Fruit fly (Drosophila melanogaster) whole organism, embryonic: ENCODE results near the gene CG6966.

Experiments used
- Abd-B ChIP-seq: fragments of 200-800 bp; sonication (Bioruptor generic); optimal IDR thresholded peaks from 2 replicates; lab custom pipeline; 2018; ENCODE audit warnings: missing biosample characterization, mild to moderate bottlenecking, missing genetic modification characterization, moderate library complexity
- Adf1 ChIP-seq: fragments of 200-800 bp; sonication (Bioruptor generic); IDR thresholded peaks from 2 replicates; pipeline ENCODE4 v1.3.6; 2022; ENCODE audit warnings: missing biosample characterization, missing genetic modification characterization
- B-H1 ChIP-seq: fragments of 200-800 bp; sonication (Bioruptor generic); IDR thresholded peaks from 3 replicates; pipeline ENCODE4 v1.3.6; 2022; ENCODE audit warnings: missing biosample characterization, missing genetic modification characterization
- Bdp1 ChIP-seq: fragments of 200-800 bp; sonication (Bioruptor generic); optimal IDR thresholded peaks from 3 replicates; lab custom pipeline; 2016; ENCODE audit warnings: missing biosample characterization, missing genetic modification characterization
- CG11247 ChIP-seq: fragments of 200-800 bp; sonication (Bioruptor generic); IDR thresholded peaks from 2 replicates; pipeline ENCODE4 v1.3.6; 2022; ENCODE audit warnings: missing biosample characterization, missing genetic modification characterization
- CG12071 ChIP-seq: fragments of 200-800 bp; sonication (Bioruptor generic); optimal IDR thresholded peaks from 3 replicates; lab custom pipeline; 2018; ENCODE audit warnings: missing biosample characterization, mild to moderate bottlenecking, missing genetic modification characterization
- CG1233 ChIP-seq: fragments of 200-800 bp; sonication (Bioruptor generic); optimal IDR thresholded peaks from 4 replicates; lab custom pipeline; 2018; ENCODE audit warnings: missing biosample characterization, mild to moderate bottlenecking, missing genetic modification characterization
- CG16813 ChIP-seq: fragments of 200-800 bp; sonication (Bioruptor generic); IDR thresholded peaks from 3 replicates; pipeline ENCODE4 v1.3.6; 2022; ENCODE audit warnings: missing biosample characterization, missing genetic modification characterization; ENCODE audit not compliant: partially characterized antibody
- CG17568 ChIP-seq: fragments of 200-800 bp; sonication (Bioruptor generic); optimal IDR thresholded peaks from 2 replicates; lab custom pipeline; 2018; ENCODE audit warnings: missing biosample characterization, mild to moderate bottlenecking, missing genetic modification characterization, moderate library complexity
- CG31441 ChIP-seq: fragments of 200-800 bp; sonication (Bioruptor generic); IDR thresholded peaks from 2 replicates; pipeline ENCODE4 v1.3.6; 2022; ENCODE audit warnings: missing biosample characterization, missing genetic modification characterization
- CG6175 ChIP-seq: fragments of 200-800 bp; sonication (Bioruptor generic); IDR thresholded peaks from 3 replicates; pipeline ENCODE4 v1.3.6; 2022; ENCODE audit warnings: missing biosample characterization, missing genetic modification characterization
- CG6272 ChIP-seq: fragments of 200-800 bp; sonication (Bioruptor generic); IDR thresholded peaks from 2 replicates; pipeline ENCODE4 v1.3.6; 2022; ENCODE audit warnings: missing biosample characterization, missing genetic modification characterization
- CG6791 ChIP-seq: fragments of 200-800 bp; sonication (Bioruptor generic); IDR thresholded peaks from 3 replicates; pipeline ENCODE4 v1.3.6; 2022; ENCODE audit warnings: missing biosample characterization, missing genetic modification characterization; ENCODE audit not compliant: partially characterized antibody
- CG7987 ChIP-seq: fragments of 200-800 bp; sonication (Bioruptor generic); optimal IDR thresholded peaks from 2 replicates; lab custom pipeline; 2018; ENCODE audit warnings: missing biosample characterization, mild to moderate bottlenecking, missing genetic modification characterization, moderate library complexity
- CG8281 ChIP-seq: fragments of 200-800 bp; sonication (Bioruptor generic); optimal IDR thresholded peaks from 2 replicates; lab custom pipeline; 2018; ENCODE audit warnings: missing biosample characterization, mild to moderate bottlenecking, missing genetic modification characterization, moderate library complexity
- CG8388 ChIP-seq: fragments of 200-800 bp; sonication (Bioruptor generic); optimal IDR thresholded peaks from 2 replicates; lab custom pipeline; 2019; ENCODE audit warnings: missing biosample characterization, mild to moderate bottlenecking, missing genetic modification characterization, moderate library complexity
- CkIIα-i1 ChIP-seq: fragments of 200-800 bp; sonication (Bioruptor generic); IDR thresholded peaks from 2 replicates; pipeline ENCODE4 v1.3.6; 2022; ENCODE audit warnings: missing biosample characterization, missing genetic modification characterization
- Dad ChIP-seq: fragments of 200-800 bp; sonication (Bioruptor generic); optimal IDR thresholded peaks from 3 replicates; lab custom pipeline; 2016; ENCODE audit warnings: missing biosample characterization, missing genetic modification characterization
- Dp ChIP-seq: fragments of 200-800 bp; sonication (Bioruptor generic); optimal IDR thresholded peaks from 2 replicates; lab custom pipeline; 2018; ENCODE audit warnings: missing biosample characterization, mild to moderate bottlenecking, missing genetic modification characterization, moderate library complexity
- E2f1 ChIP-seq: fragments of 200-800 bp; sonication (Bioruptor generic); IDR thresholded peaks from 2 replicates; pipeline ENCODE4 v1.3.6; 2022; ENCODE audit warnings: missing biosample characterization, missing genetic modification characterization
- Gsc ChIP-seq: fragments of 200-800 bp; sonication (Bioruptor generic); IDR thresholded peaks from 2 replicates; pipeline ENCODE4 v1.3.6; 2022; ENCODE audit warnings: missing biosample characterization, missing genetic modification characterization
- HLH3B ChIP-seq: fragments of 200-800 bp; sonication (Bioruptor generic); IDR thresholded peaks from 2 replicates; pipeline ENCODE4 v1.3.6; 2022; ENCODE audit warnings: missing biosample characterization, missing genetic modification characterization
- Hr78 ChIP-seq, 2 experiments: fragments of 200-800 bp in 1 of 2; fragments of >200 bp in 1 of 2; sonication (Bioruptor generic) in 1 of 2; optimal IDR thresholded peaks; 2 replicates each; lab custom pipeline; 2017 to 2019; ENCODE audit warnings: missing biosample characterization in 2 of 2, missing genetic modification characterization in 2 of 2, mild to moderate bottlenecking in 1 of 2, moderate library complexity in 1 of 2
- Lim3 ChIP-seq: fragments of 200-800 bp; sonication (Bioruptor generic); IDR thresholded peaks from 2 replicates; pipeline ENCODE4 v1.3.6; 2022; ENCODE audit warnings: missing biosample characterization, missing genetic modification characterization
- MTF-1 ChIP-seq: fragments of 200-800 bp; sonication (Bioruptor generic); optimal IDR thresholded peaks from 2 replicates; lab custom pipeline; 2018; ENCODE audit warnings: missing biosample characterization, mild to moderate bottlenecking, missing genetic modification characterization, borderline replicate concordance
- Med ChIP-seq: fragments of 200-800 bp; sonication (Bioruptor generic); peaks from one replicate; lab custom pipeline; 2016; ENCODE audit warnings: missing biosample characterization, missing genetic modification characterization, mild to moderate bottlenecking, inconsistent platforms, moderate library complexity
- Meics ChIP-seq: fragments of 200-800 bp; sonication (Bioruptor generic); optimal IDR thresholded peaks from 2 replicates; lab custom pipeline; 2017; ENCODE audit warnings: missing biosample characterization, mild to moderate bottlenecking, missing genetic modification characterization
- NC2β ChIP-seq: fragments of 200-800 bp; sonication (Bioruptor generic); optimal IDR thresholded peaks from 2 replicates; lab custom pipeline; 2016; ENCODE audit warnings: missing biosample characterization, missing genetic modification characterization
- Neu2 ChIP-seq: fragments of 200-800 bp; sonication (Bioruptor generic); optimal IDR thresholded peaks from 3 replicates; lab custom pipeline; 2016; ENCODE audit warnings: missing biosample characterization, missing genetic modification characterization, borderline replicate concordance
- Sin3A ChIP-seq: fragments of >200 bp; optimal IDR thresholded peaks from 2 replicates; lab custom pipeline; 2018
- Sox100B ChIP-seq: fragments of 200-800 bp; sonication (Bioruptor generic); optimal IDR thresholded peaks from 3 replicates; lab custom pipeline; 2018; ENCODE audit warnings: missing biosample characterization, mild to moderate bottlenecking, missing genetic modification characterization
- ap ChIP-seq: fragments of 200-800 bp; sonication (Bioruptor generic); IDR thresholded peaks from 2 replicates; pipeline ENCODE4 v1.3.6; 2022; ENCODE audit warnings: missing biosample characterization, missing genetic modification characterization
- ase ChIP-seq: fragments of 200-800 bp; sonication (Bioruptor generic); IDR thresholded peaks from 3 replicates; pipeline ENCODE4 v1.3.6; 2022; ENCODE audit warnings: missing biosample characterization, missing genetic modification characterization
- bowl ChIP-seq: fragments of 200-800 bp; sonication (Bioruptor generic); IDR thresholded peaks from 2 replicates; pipeline ENCODE4 v1.3.6; 2022; ENCODE audit warnings: missing biosample characterization, missing genetic modification characterization
- chm ChIP-seq: fragments of 200-800 bp; sonication (Bioruptor generic); IDR thresholded peaks from 2 replicates; pipeline ENCODE4 v1.3.6; 2022; ENCODE audit warnings: missing biosample characterization, missing genetic modification characterization
- da ChIP-seq: fragments of 200-800 bp; sonication (Bioruptor generic); optimal IDR thresholded peaks from 2 replicates; lab custom pipeline; 2016; ENCODE audit warnings: missing biosample characterization, missing genetic modification characterization
- ewg ChIP-seq: fragments of 200-800 bp; sonication (Bioruptor generic); optimal IDR thresholded peaks from 3 replicates; lab custom pipeline; 2017; ENCODE audit warnings: mild to moderate bottlenecking, missing biosample characterization, missing genetic modification reagents, missing genetic modification characterization
- gem ChIP-seq: fragments of 200-800 bp; sonication (Bioruptor generic); optimal IDR thresholded peaks from 2 replicates; lab custom pipeline; 2019; ENCODE audit warnings: missing biosample characterization, mild to moderate bottlenecking, missing genetic modification characterization, moderate library complexity
- gsb-n ChIP-seq: fragments of 200-800 bp; sonication (Bioruptor generic); optimal IDR thresholded peaks from 3 replicates; lab custom pipeline; 2018; ENCODE audit warnings: missing biosample characterization, mild to moderate bottlenecking, missing genetic modification characterization
- mam ChIP-seq: fragments of 200-800 bp; sonication (Bioruptor generic); optimal IDR thresholded peaks from 3 replicates; lab custom pipeline; 2016; ENCODE audit warnings: missing biosample characterization, missing genetic modification characterization
- nerfin-1 ChIP-seq: fragments of 200-800 bp; sonication (Bioruptor generic); optimal IDR thresholded peaks from 3 replicates; lab custom pipeline; 2019; ENCODE audit warnings: missing biosample characterization, mild to moderate bottlenecking, missing genetic modification characterization, moderate library complexity
- prd ChIP-seq, 3 experiments: fragments of >200 bp in 2 of 3; fragments of 200-800 bp in 1 of 3; sonication (Bioruptor generic) in 1 of 3; optimal IDR thresholded peaks in 2 of 3; IDR thresholded peaks in 1 of 3; 2 replicates in 2 of 3; 3 replicates in 1 of 3; pipeline versions ENCODE4 v1.3.6 to Lab custom; 2017 to 2022; ENCODE audit warnings: missing biosample characterization in 1 of 3, missing genetic modification characterization in 1 of 3
- pros ChIP-seq: fragments of 200-800 bp; sonication (Bioruptor generic); optimal IDR thresholded peaks from 3 replicates; lab custom pipeline; 2019; ENCODE audit warnings: missing biosample characterization, mild to moderate bottlenecking, missing genetic modification characterization, moderate library complexity
- so ChIP-seq: fragments of 200-800 bp; sonication (Bioruptor generic); IDR thresholded peaks from 3 replicates; pipeline ENCODE4 v1.3.6; 2022; ENCODE audit warnings: missing biosample characterization, missing genetic modification characterization
- sob ChIP-seq: fragments of 200-800 bp; sonication (Bioruptor generic); IDR thresholded peaks from 2 replicates; pipeline ENCODE4 v1.3.6; 2022; ENCODE audit warnings: missing biosample characterization, missing genetic modification characterization
- sqz ChIP-seq: fragments of 200-800 bp; sonication (Bioruptor generic); optimal IDR thresholded peaks from 3 replicates; lab custom pipeline; 2018; ENCODE audit warnings: missing biosample characterization, mild to moderate bottlenecking, missing genetic modification characterization
- ssp ChIP-seq: fragments of 200-800 bp; sonication (Bioruptor generic); IDR thresholded peaks from 2 replicates; pipeline ENCODE4 v1.3.6; 2022; ENCODE audit warnings: missing biosample characterization, missing genetic modification characterization
- unc-4 ChIP-seq: fragments of 200-800 bp; sonication (Bioruptor generic); IDR thresholded peaks from 2 replicates; pipeline ENCODE4 v1.3.6; 2022; ENCODE audit warnings: missing biosample characterization, missing genetic modification characterization; ENCODE audit not compliant: partially characterized antibody
- wdn ChIP-seq: fragments of 200-800 bp; sonication (Bioruptor generic); IDR thresholded peaks from 2 replicates; pipeline ENCODE4 v1.3.6; 2022; ENCODE audit warnings: missing biosample characterization, missing genetic modification characterization
- zfh1 ChIP-seq: fragments of 200-800 bp; sonication (Bioruptor generic); IDR thresholded peaks from 3 replicates; pipeline ENCODE4 v1.3.6; 2022; ENCODE audit warnings: missing biosample characterization, missing genetic modification characterization

Gene CG6966

DNA sequence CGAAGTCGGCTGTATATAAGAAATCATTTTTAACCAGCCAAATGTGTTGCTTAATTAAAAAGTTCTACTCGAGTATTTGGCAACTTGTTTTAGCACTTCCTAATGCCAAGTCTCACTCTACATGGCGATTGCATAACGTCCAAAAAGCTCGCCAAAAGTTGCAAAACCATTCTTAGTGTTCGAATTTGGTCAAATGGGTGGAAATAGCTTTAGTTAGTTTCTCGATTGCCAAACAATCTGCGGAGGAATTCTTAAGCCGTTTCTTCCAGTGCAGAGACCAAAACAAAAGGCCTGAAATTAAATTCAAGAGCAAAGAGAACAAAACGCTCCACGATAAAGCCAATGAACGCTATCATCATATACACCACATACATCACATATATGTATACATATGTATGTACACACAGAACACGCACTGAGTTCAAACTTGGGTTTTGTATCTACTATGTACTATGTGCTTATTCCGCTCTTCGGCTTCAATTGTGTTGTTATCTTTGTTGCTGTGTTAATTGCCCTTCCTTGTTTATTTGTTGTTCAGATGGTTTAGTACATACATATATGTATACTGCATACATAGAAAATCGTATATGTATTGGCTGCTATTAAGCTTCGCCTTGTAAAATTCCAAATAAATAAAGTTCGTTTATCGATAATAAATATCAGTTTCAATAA lies 6.0 kb downstream of the CG6966 start (continued):
- TF ChIP-seq CG1233 (GFP tag; lab: Kevin White, UChicago) (peak; percentile 65), gsb-n (tag; lab: Kevin White, UChicago) (peak; percentile 4), B-H1 (no peak), ase (no peak), CG16813 (no peak), Dp (GFP tag; lab: Kevin White, UChicago) (no peak), Adf1 (no peak), CG7987 (peak; percentile 69), Sox100B (GFP tag; lab: Kevin White, UChicago) (peak; percentile 48), Lim3 (GFP tag; lab: Robert Waterston, UW) (no peak), sqz (GFP tag; lab: Kevin White, UChicago) (peak; percentile 38), Hr78 (GFP tag; optimal IDR thresholded peaks at IDR 0.05; lab: Kevin White, UChicago) (peak in 1 of 2 experiments; percentile 38), wdn (GFP tag; lab: Robert Waterston, UW) (no peak), da (GFP tag; lab: Kevin White, UChicago) (no peak), sob (GFP tag; lab: Robert Waterston, UW) (no peak), CG11247 (no peak), CG6175 (no peak), HLH3B (GFP tag; lab: Robert Waterston, UW) (no peak; the same call in 1 of the 2 replicates), Med (GFP tag; lab: Kevin White, UChicago) (peak; percentile 64), nerfin-1 (tag; lab: Kevin White, UChicago) (peak; percentile 31), CG31441 (GFP tag; lab: Robert Waterston, UW) (no peak), NC2β (GFP tag; lab: Kevin White, UChicago) (peak; percentile 46), CG12071 (GFP tag; lab: Kevin White, UChicago) (peak; percentile 65), ap (GFP tag; lab: Robert Waterston, UW) (no peak), CG8281 (no peak), ssp (GFP tag; lab: Robert Waterston, UW) (no peak), unc-4 (GFP tag; lab: Robert Waterston, UW) (no peak), Bdp1 (GFP tag; lab: Kevin White, UChicago) (peak; percentile 10), CG6791 (GFP tag; lab: Robert Waterston, UW) (no peak), CG8388 (GFP tag; lab: Kevin White, UChicago) (no peak), CG17568 (GFP tag; lab: Kevin White, UChicago) (peak; percentile 84), mam (GFP tag; lab: Kevin White, UChicago) (peak; percentile 22), so (GFP tag; lab: Robert Waterston, UW) (0 out of 3 replicates have a peak, but pooled peaks have one; percentile 8), Sin3A (lab: Kevin White, UChicago) (no peak), bowl (GFP tag; lab: Robert Waterston, UW) (0 out of 2 replicates have a peak, but pooled peaks have one; percentile 12), E2f1 (GFP tag; lab: Robert Waterston, UW) (no peak), ewg (GFP tag; lab: Kevin White, UChicago) (no peak), Abd-B (GFP tag; lab: Kevin White, UChicago) (no peak), prd (optimal IDR thresholded peaks at IDR 0.05; lab: Kevin White, UChicago) (no peak), prd (GFP tag; IDR thresholded peaks at IDR 0.05; lab: Robert Waterston, UW) (peak; percentile 50; the same call in 2 of the 3 replicates), Neu2 (no peak), chm (GFP tag; lab: Robert Waterston, UW) (peak; percentile 60; the same call in 1 of the 2 replicates), CkIIα-i1 (GFP tag; lab: Robert Waterston, UW) (no peak), Meics (peak; percentile 40), pros (GFP tag; lab: Kevin White, UChicago) (no peak), CG6272 (GFP tag; lab: Robert Waterston, UW) (no peak), MTF-1 (GFP tag; lab: Kevin White, UChicago) (peak; percentile 59), Dad (GFP tag; lab: Kevin White, UChicago) (no peak), Gsc (no peak), gem (tag; lab: Kevin White, UChicago) (peak; percentile 33), zfh1 (GFP tag; lab: Robert Waterston, UW) (no peak)
